Worm (Caenorhabditis elegans): ENCODE results near the gene sra-2.

DNA sequence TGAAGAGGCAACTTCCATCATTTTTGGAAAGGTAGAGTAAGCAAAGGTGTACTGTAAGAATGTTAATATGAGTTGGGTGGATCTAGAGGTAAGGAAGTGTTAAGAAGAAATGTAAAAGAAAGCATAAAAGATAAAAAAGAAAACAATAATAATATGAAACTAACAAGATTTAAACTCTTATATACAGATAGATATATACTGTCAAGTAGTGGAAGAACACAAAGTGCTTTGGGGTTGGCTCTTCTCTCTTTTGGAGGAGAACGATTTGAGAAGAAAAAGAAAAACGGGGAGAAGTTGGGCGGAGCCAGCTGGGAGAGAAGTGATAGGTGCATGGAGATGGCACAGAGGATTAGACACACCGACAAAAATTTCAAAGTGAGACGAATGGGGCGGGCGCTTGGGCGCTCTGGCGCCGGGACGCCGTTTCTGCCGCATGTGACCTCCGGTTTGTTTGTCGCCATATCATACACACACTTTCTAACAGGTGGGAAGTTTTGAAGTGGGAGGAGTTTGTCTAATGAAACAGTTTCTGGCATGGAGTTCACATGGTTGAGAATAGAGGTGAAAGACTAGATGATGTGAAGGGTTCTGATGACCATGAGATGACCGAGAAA, 41.1 kb upstream of the sra-2 start, which contains the start of gene T19H5.4:
- TF ChIP-seq tra-4 (tag; optimal IDR thresholded peaks at IDR 0.05), result no peak
- no peak for TF ChIP-seq ceh-13 (GFP tag; optimal IDR thresholded peaks at IDR 0.05)
- no peak for TF ChIP-seq tbx-11 (GFP tag; IDR thresholded peaks at IDR 0.05)
- TF ChIP-seq hnd-1 (tag; optimal IDR thresholded peaks at IDR 0.05), result no peak
- no peak for TF ChIP-seq hmg-4 (GFP tag; optimal IDR thresholded peaks at IDR 0.05)
- no peak for TF ChIP-seq scrt-1 (GFP tag; IDR thresholded peaks at IDR 0.05)
- TF ChIP-seq pes-1 (GFP tag; IDR thresholded peaks at IDR 0.05), result no peak
- TF ChIP-seq hmbx-1 (tag; optimal IDR thresholded peaks at IDR 0.05), result no peak
